Fruit fly (Drosophila melanogaster): ENCODE measurements around the gene CG9663.

dm6 chr2L:3303893-3304292, 963 bp upstream of the CG9663 start, which contains the start of gene CG3277:
- TF ChIP-seq psq (optimal IDR thresholded peaks at IDR 0.05), result no peak
- TF ChIP-seq insv (optimal IDR thresholded peaks at IDR 0.05), result no peak
